Fruit fly (Drosophila melanogaster) whole organism, embryonic: Measurements from ENCODE around the gene Mst57Da.

ENCODE experiments used
- Adf1 ChIP-seq: fragments of 200-800 bp; sonication (Bioruptor generic); IDR thresholded peaks from 2 replicates; pipeline ENCODE4 v1.3.6; 2022; ENCODE audit warnings: missing biosample characterization, missing genetic modification characterization
- B-H2 ChIP-seq: fragments of 200-800 bp; sonication (Bioruptor generic); optimal IDR thresholded peaks from 2 replicates; lab custom pipeline; 2018; ENCODE audit warnings: missing biosample characterization, mild to moderate bottlenecking, missing genetic modification characterization
- CG11093 ChIP-seq: fragments of 200-800 bp; sonication (Bioruptor generic); IDR thresholded peaks from 3 replicates; pipeline ENCODE4 v1.3.6; 2022; ENCODE audit warnings: missing biosample characterization, missing genetic modification characterization
- CG11696 ChIP-seq: fragments of 200-800 bp; sonication (Bioruptor generic); IDR thresholded peaks from 2 replicates; pipeline ENCODE4 v1.3.6; 2022; ENCODE audit warnings: missing biosample characterization, missing genetic modification characterization
- CG12219 ChIP-seq: fragments of 200-800 bp; sonication (Bioruptor generic); optimal IDR thresholded peaks from 3 replicates; lab custom pipeline; 2018; ENCODE audit warnings: missing biosample characterization, mild to moderate bottlenecking, missing genetic modification characterization
- CG12659 ChIP-seq: fragments of 200-800 bp; sonication (Bioruptor generic); optimal IDR thresholded peaks from 3 replicates; lab custom pipeline; 2017; ENCODE audit warnings: mild to moderate bottlenecking, missing biosample characterization, missing genetic modification reagents, missing genetic modification characterization
- CG12942 ChIP-seq: fragments of 200-800 bp; sonication (Bioruptor generic); optimal IDR thresholded peaks from 3 replicates; lab custom pipeline; 2016; ENCODE audit warnings: missing biosample characterization, missing genetic modification characterization
- CG13287 ChIP-seq: fragments of 200-800 bp; sonication (Bioruptor generic); IDR thresholded peaks from 2 replicates; pipeline ENCODE4 v1.3.6; 2022; ENCODE audit warnings: missing biosample characterization, missing genetic modification characterization; ENCODE audit not compliant: partially characterized antibody
- CG14014 ChIP-seq: fragments of 200-800 bp; sonication (Bioruptor generic); IDR thresholded peaks from 2 replicates; pipeline ENCODE4 v1.3.6; 2022; ENCODE audit warnings: missing biosample characterization, missing genetic modification characterization
- CG15479 ChIP-seq: fragments of 200-800 bp; sonication (Bioruptor generic); optimal IDR thresholded peaks from 3 replicates; lab custom pipeline; 2019; ENCODE audit warnings: missing biosample characterization, mild to moderate bottlenecking, missing genetic modification characterization, moderate library complexity
- CG3163 ChIP-seq: fragments of 200-800 bp; sonication (Bioruptor generic); optimal IDR thresholded peaks from 3 replicates; lab custom pipeline; 2016; ENCODE audit warnings: missing biosample characterization, missing genetic modification characterization
- CG3407 ChIP-seq: fragments of 200-800 bp; sonication (Bioruptor generic); optimal IDR thresholded peaks from 2 replicates; lab custom pipeline; 2018; ENCODE audit warnings: missing biosample characterization, mild to moderate bottlenecking, missing genetic modification characterization
- CG3847 ChIP-seq: fragments of 200-800 bp; sonication (Bioruptor generic); IDR thresholded peaks from 2 replicates; pipeline ENCODE4 v1.3.6; 2022; ENCODE audit warnings: missing biosample characterization, missing genetic modification characterization
- CG6765 ChIP-seq: fragments of 200-800 bp; sonication (Bioruptor generic); optimal IDR thresholded peaks from 3 replicates; lab custom pipeline; 2017; ENCODE audit warnings: missing biosample characterization, mild to moderate bottlenecking, missing genetic modification characterization
- CG7839 ChIP-seq: fragments of 200-800 bp; sonication (Bioruptor generic); optimal IDR thresholded peaks from 3 replicates; lab custom pipeline; 2018; ENCODE audit warnings: missing biosample characterization, mild to moderate bottlenecking, missing genetic modification characterization, moderate library complexity
- CG7928 ChIP-seq: fragments of 200-800 bp; sonication (Bioruptor generic); optimal IDR thresholded peaks from 2 replicates; lab custom pipeline; 2017; ENCODE audit warnings: missing biosample characterization, mild to moderate bottlenecking, missing genetic modification characterization
- CG8290 ChIP-seq, 3 experiments: fragments of 200-800 bp; sonication (Bioruptor generic); optimal IDR thresholded peaks; 2 replicates each; lab custom pipeline; 2016 to 2019; ENCODE audit warnings: missing biosample characterization in 3 of 3, missing genetic modification characterization in 3 of 3, mild to moderate bottlenecking in 2 of 3, moderate library complexity in 1 of 3
- CG8388 ChIP-seq: fragments of 200-800 bp; sonication (Bioruptor generic); optimal IDR thresholded peaks from 2 replicates; lab custom pipeline; 2019; ENCODE audit warnings: missing biosample characterization, mild to moderate bottlenecking, missing genetic modification characterization, moderate library complexity
- CHES-1-like ChIP-seq: fragments of 200-800 bp; sonication (Bioruptor generic); optimal IDR thresholded peaks from 2 replicates; lab custom pipeline; 2016; ENCODE audit warnings: missing biosample characterization, missing genetic modification characterization
- Ets65A ChIP-seq: fragments of 200-800 bp; sonication (Bioruptor generic); peaks from one replicate; lab custom pipeline; 2016; ENCODE audit warnings: missing biosample characterization, missing genetic modification characterization
- Ets97D ChIP-seq: fragments of 200-800 bp; sonication (Bioruptor generic); optimal IDR thresholded peaks from 3 replicates; lab custom pipeline; 2016; ENCODE audit warnings: missing biosample characterization, missing genetic modification characterization
- Gug ChIP-seq: fragments of 200-800 bp; sonication (Bioruptor generic); IDR thresholded peaks from 4 replicates; pipeline ENCODE4 v1.3.6; 2022; ENCODE audit warnings: missing biosample characterization, missing genetic modification characterization
- HLH4C ChIP-seq: fragments of 200-800 bp; sonication (Bioruptor generic); IDR thresholded peaks from 3 replicates; pipeline ENCODE4 v1.3.6; 2022; ENCODE audit warnings: missing biosample characterization, missing genetic modification characterization; ENCODE audit not compliant: partially characterized antibody
- HmgD ChIP-seq: fragments of 200-800 bp; sonication (Bioruptor generic); optimal IDR thresholded peaks from 3 replicates; lab custom pipeline; 2016; ENCODE audit warnings: missing biosample characterization, missing genetic modification characterization
- Hsf ChIP-seq: fragments of 200-800 bp; sonication (Bioruptor generic); optimal IDR thresholded peaks from 3 replicates; lab custom pipeline; 2016; ENCODE audit warnings: missing biosample characterization, missing genetic modification characterization
- Mrtf ChIP-seq: fragments of 200-800 bp; sonication (Bioruptor generic); IDR thresholded peaks from 3 replicates; pipeline ENCODE4 v1.3.6; 2022; ENCODE audit warnings: missing biosample characterization, missing genetic modification characterization
- NC2β ChIP-seq: fragments of 200-800 bp; sonication (Bioruptor generic); optimal IDR thresholded peaks from 2 replicates; lab custom pipeline; 2016; ENCODE audit warnings: missing biosample characterization, missing genetic modification characterization
- Rx ChIP-seq: fragments of 200-800 bp; sonication (Bioruptor generic); IDR thresholded peaks from 2 replicates; pipeline ENCODE4 v1.3.6; 2022; ENCODE audit warnings: missing biosample characterization, missing genetic modification characterization
- Sry-δ ChIP-seq: fragments of 200-800 bp; sonication (Bioruptor generic); optimal IDR thresholded peaks from 2 replicates; lab custom pipeline; 2016; ENCODE audit warnings: missing biosample characterization, missing genetic modification characterization
- Vsx1 ChIP-seq: fragments of 200-800 bp; sonication (Bioruptor generic); optimal IDR thresholded peaks from 2 replicates; lab custom pipeline; 2017; ENCODE audit warnings: missing biosample characterization, mild to moderate bottlenecking, missing genetic modification characterization, missing genetic modification reagents
- bcd ChIP-seq: fragments of 200-800 bp; sonication (Bioruptor generic); optimal IDR thresholded peaks from 2 replicates; lab custom pipeline; 2017; ENCODE audit warnings: missing biosample characterization, mild to moderate bottlenecking, missing genetic modification characterization
- bigmax ChIP-seq: fragments of 200-800 bp; sonication (Bioruptor generic); optimal IDR thresholded peaks from 2 replicates; lab custom pipeline; 2018; ENCODE audit warnings: missing biosample characterization, mild to moderate bottlenecking, missing genetic modification characterization
- cad ChIP-seq: fragments of >200 bp; optimal IDR thresholded peaks from 2 replicates; lab custom pipeline; 2017; ENCODE audit warnings: missing biosample characterization, missing genetic modification characterization
- chif ChIP-seq, 2 experiments: fragments of 200-800 bp; sonication (Bioruptor generic); optimal IDR thresholded peaks; 3 replicates each; lab custom pipeline; 2016; ENCODE audit warnings: missing biosample characterization in 2 of 2, missing genetic modification characterization in 2 of 2
- corto ChIP-seq: fragments of 200-800 bp; sonication (Bioruptor generic); optimal IDR thresholded peaks from 2 replicates; lab custom pipeline; 2016; ENCODE audit warnings: missing biosample characterization, mild to moderate bottlenecking, missing genetic modification characterization, moderate library complexity
- gcm ChIP-seq: fragments of 200-800 bp; sonication (Bioruptor generic); optimal IDR thresholded peaks from 2 replicates; lab custom pipeline; 2019; ENCODE audit warnings: missing biosample characterization, mild to moderate bottlenecking, missing genetic modification characterization, moderate library complexity
- gfzf ChIP-seq: fragments of 200-800 bp; sonication (Bioruptor generic); optimal IDR thresholded peaks from 2 replicates; lab custom pipeline; 2016; ENCODE audit warnings: missing biosample characterization, mild to moderate bottlenecking, missing genetic modification characterization, moderate library complexity
- gsb-n ChIP-seq: fragments of 200-800 bp; sonication (Bioruptor generic); optimal IDR thresholded peaks from 3 replicates; lab custom pipeline; 2018; ENCODE audit warnings: missing biosample characterization, mild to moderate bottlenecking, missing genetic modification characterization
- h ChIP-seq: fragments of >200 bp; optimal IDR thresholded peaks from 2 replicates; lab custom pipeline; 2017
- mld ChIP-seq: fragments of 200-800 bp; sonication (Bioruptor generic); IDR thresholded peaks from 3 replicates; pipeline ENCODE4 v1.3.6; 2022; ENCODE audit warnings: missing biosample characterization, missing genetic modification characterization; ENCODE audit not compliant: partially characterized antibody
- oc ChIP-seq: fragments of 200-800 bp; sonication (Bioruptor generic); optimal IDR thresholded peaks from 2 replicates; lab custom pipeline; 2018; ENCODE audit warnings: missing biosample characterization, mild to moderate bottlenecking, missing genetic modification characterization, moderate library complexity
- onecut ChIP-seq: fragments of 200-800 bp; sonication (Bioruptor generic); IDR thresholded peaks from 2 replicates; pipeline ENCODE4 v1.3.6; 2022; ENCODE audit warnings: missing biosample characterization, missing genetic modification characterization
- run ChIP-seq: fragments of 200-800 bp; sonication (Bioruptor generic); optimal IDR thresholded peaks from 3 replicates; lab custom pipeline; 2018; ENCODE audit warnings: missing biosample characterization, mild to moderate bottlenecking, missing genetic modification characterization
- tap ChIP-seq: fragments of 200-800 bp; optimal IDR thresholded peaks from 3 replicates; lab custom pipeline; 2019; ENCODE audit warnings: missing biosample characterization, mild to moderate bottlenecking, missing genetic modification characterization, moderate library complexity
- tup ChIP-seq: fragments of 200-800 bp; sonication (Bioruptor generic); optimal IDR thresholded peaks from 2 replicates; lab custom pipeline; 2016; ENCODE audit warnings: missing biosample characterization, mild to moderate bottlenecking, missing genetic modification characterization, moderate library complexity
- usp ChIP-seq: fragments of >200 bp; optimal IDR thresholded peaks from 2 replicates; lab custom pipeline; 2017; ENCODE audit warnings: missing biosample characterization, missing genetic modification characterization
- vvl ChIP-seq: fragments of 200-800 bp; sonication (Bioruptor generic); IDR thresholded peaks from 2 replicates; pipeline ENCODE4 v1.3.6; 2022; ENCODE audit warnings: missing biosample characterization, missing genetic modification characterization
- wor ChIP-seq: fragments of 200-800 bp; sonication (Bioruptor generic); IDR thresholded peaks from 2 replicates; pipeline ENCODE4 v1.3.6; 2022; ENCODE audit warnings: missing biosample characterization, missing genetic modification characterization
- yki ChIP-seq: fragments of >200 bp; optimal IDR thresholded peaks from 3 replicates; lab custom pipeline; 2018
- zf30C ChIP-seq: fragments of 200-800 bp; sonication (Bioruptor generic); optimal IDR thresholded peaks from 3 replicates; lab custom pipeline; 2018; ENCODE audit warnings: missing biosample characterization, mild to moderate bottlenecking, missing genetic modification characterization
- zfh2 ChIP-seq: fragments of 200-800 bp; sonication (Bioruptor generic); optimal IDR thresholded peaks from 2 replicates; lab custom pipeline; 2016; ENCODE audit warnings: missing biosample characterization, missing genetic modification characterization

The Mst57Da gene

DNA sequence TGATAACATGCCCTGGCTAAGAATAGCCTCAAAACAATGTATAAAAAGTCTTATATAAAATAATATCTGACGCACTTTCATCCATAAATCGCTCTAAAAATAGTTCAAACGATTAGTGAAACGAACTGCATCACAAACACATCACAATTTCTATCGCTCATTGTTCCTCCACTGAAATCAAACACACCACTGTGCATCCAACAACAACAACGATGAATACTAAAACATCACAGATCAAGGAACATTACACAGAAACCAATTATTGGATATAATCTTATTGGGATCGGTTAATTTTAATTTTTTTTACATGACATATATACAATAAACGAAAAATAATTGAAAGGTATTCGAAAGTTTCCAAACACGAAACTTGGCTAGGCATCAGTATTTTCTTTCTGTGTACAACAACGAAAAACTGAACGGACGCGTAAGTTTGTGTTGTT is 47.6 kb upstream of the Mst57Da start (continued):
- TF ChIP-seq oc (tag; lab: Kevin White, UChicago) = peak; percentile 78
- TF ChIP-seq CG8388 (GFP tag; lab: Kevin White, UChicago) = peak; percentile 77
- TF ChIP-seq yki = no peak
- TF ChIP-seq CG7928 (GFP tag; lab: Kevin White, UChicago) = no peak
- peak; percentile 74 for TF ChIP-seq bcd (GFP tag; lab: Kevin White, UChicago)
- TF ChIP-seq CG13287 = no peak
- TF ChIP-seq HmgD = no peak
- no peak for TF ChIP-seq HLH4C
- peak; percentile 76 for TF ChIP-seq CG12659
- TF ChIP-seq Adf1 (GFP tag; lab: Robert Waterston, UW) = no peak; the same call in 1 of the 2 replicates
- TF ChIP-seq vvl (GFP tag; lab: Robert Waterston, UW) = peak; percentile 91
- no peak for TF ChIP-seq gsb-n (tag; lab: Kevin White, UChicago)
- no peak for TF ChIP-seq B-H2
- peak; percentile 76 for TF ChIP-seq CG14014 (GFP tag; lab: Robert Waterston, UW)
- TF ChIP-seq bigmax (GFP tag; lab: Kevin White, UChicago) = no peak
- TF ChIP-seq gcm (GFP tag; lab: Kevin White, UChicago) = peak; percentile 62
- peak; percentile 34 for TF ChIP-seq CHES-1-like (GFP tag; lab: Kevin White, UChicago)
- peak; percentile 48 for TF ChIP-seq zfh2 (GFP tag; lab: Kevin White, UChicago)
- peak; percentile 70 for TF ChIP-seq NC2β
- no peak for TF ChIP-seq CG3163 (GFP tag; lab: Kevin White, UChicago)
- TF ChIP-seq CG11696 (GFP tag; lab: Robert Waterston, UW) = no peak; the same call in 1 of the 2 replicates
- peak; percentile 79 for TF ChIP-seq CG12219
- no peak; the same call in none of the 2 replicates for TF ChIP-seq CG3847 (GFP tag; lab: Robert Waterston, UW)
- peak; percentile 56 for TF ChIP-seq zf30C (GFP tag; lab: Kevin White, UChicago)
- peak; percentile 63 for TF ChIP-seq onecut
- no peak for TF ChIP-seq corto (GFP tag; lab: Kevin White, UChicago)
- TF ChIP-seq tup (GFP tag; lab: Kevin White, UChicago) = peak; percentile 39
- TF ChIP-seq CG12942 (GFP tag; lab: Kevin White, UChicago) = peak; percentile 64
- no peak for TF ChIP-seq usp (GFP tag; lab: Kevin White, UChicago)
- TF ChIP-seq cad = no peak
- TF ChIP-seq Gug (GFP tag; lab: Robert Waterston, UW) = peak; percentile 67
- peak; percentile 37 for TF ChIP-seq CG3407 (GFP tag; lab: Kevin White, UChicago)
- TF ChIP-seq CG15479 (GFP tag; lab: Kevin White, UChicago) = no peak
- peak; percentile 73 for TF ChIP-seq Hsf (GFP tag; lab: Kevin White, UChicago)
- peak; percentile 35 for TF ChIP-seq Sry-δ (GFP tag; lab: Kevin White, UChicago)
- peak; percentile 48 to 77 for TF ChIP-seq chif (GFP tag; optimal IDR thresholded peaks at IDR 0.05; lab: Kevin White, UChicago)
- TF ChIP-seq wor (GFP tag; lab: Robert Waterston, UW) = peak; percentile 74; the same call in 1 of the 2 replicates
- TF ChIP-seq h (lab: Kevin White, UChicago) = no peak
- TF ChIP-seq run (tag; lab: Kevin White, UChicago) = no peak
- TF ChIP-seq Ets97D = peak; percentile 55
- TF ChIP-seq CG7839 (tag; lab: Kevin White, UChicago) = peak; percentile 90
- TF ChIP-seq Mrtf = no peak; the same call in 2 of the 3 replicates
- no peak for TF ChIP-seq Rx (GFP tag; lab: Robert Waterston, UW)
- no peak for TF ChIP-seq mld
- TF ChIP-seq gfzf (GFP tag; lab: Kevin White, UChicago) = no peak
- peak; percentile 35 for TF ChIP-seq CG6765 (GFP tag; lab: Kevin White, UChicago)
- no peak for TF ChIP-seq Vsx1 (GFP tag; lab: Kevin White, UChicago)
- TF ChIP-seq CG11093 = peak; percentile 60; the same call in 2 of the 3 replicates
- TF ChIP-seq Ets65A (GFP tag; lab: Kevin White, UChicago) = peak; percentile 96
- TF ChIP-seq CG8290 (GFP tag; optimal IDR thresholded peaks at IDR 0.05; lab: Kevin White, UChicago) = peak; percentile 56
- peak in 1 of 2 experiments; percentile 79 for TF ChIP-seq CG8290 (tag; optimal IDR thresholded peaks at IDR 0.05; lab: Kevin White, UChicago)
- peak; percentile 81 for TF ChIP-seq tap (tag; lab: Kevin White, UChicago)
